Worm (Caenorhabditis elegans) whole organism, L3 larva: ENCODE results near the gene nrfl-1.

Source experiments
- aly-2 ChIP-seq: fragments of 150-350 bp; optimal IDR thresholded peaks from 2 replicates; lab custom pipeline; 2014; ENCODE audit warnings: missing biosample characterization, missing genetic modification characterization
- ceh-16 ChIP-seq: sonication (generic microtip); optimal IDR thresholded peaks from 2 replicates; lab custom pipeline; 2017; ENCODE audit warnings: missing biosample characterization, missing genetic modification characterization
- egl-27 ChIP-seq: sonication (generic microtip); optimal IDR thresholded peaks from 4 replicates; lab custom pipeline; 2017; ENCODE audit warnings: missing biosample characterization, missing genetic modification reagents, missing genetic modification characterization
- elt-1 ChIP-seq: fragments of 150-350 bp; optimal IDR thresholded peaks from 2 replicates; lab custom pipeline; 2014; ENCODE audit warnings: missing biosample characterization, missing genetic modification characterization
- elt-3 ChIP-seq, 3 experiments: fragments of 150-350 bp in 1 of 3; sonication (generic microtip) in 2 of 3; optimal IDR thresholded peaks; 2 replicates in 2 of 3; 4 replicates in 1 of 3; lab custom pipeline; 2014 to 2017; ENCODE audit warnings: missing biosample characterization in 3 of 3, missing genetic modification characterization in 3 of 3
- lin-15B ChIP-seq: fragments of 150-350 bp; optimal IDR thresholded peaks from 2 replicates; lab custom pipeline; 2014; ENCODE audit warnings: missing biosample characterization, missing genetic modification characterization
- mdl-1 ChIP-seq: fragments of 150-350 bp; optimal IDR thresholded peaks from 2 replicates; lab custom pipeline; 2014; ENCODE audit warnings: missing biosample characterization, missing genetic modification characterization
- nhr-11 ChIP-seq: fragments of 150-350 bp; optimal IDR thresholded peaks from 2 replicates; lab custom pipeline; 2014; ENCODE audit warnings: missing biosample characterization, missing genetic modification characterization
- nhr-237 ChIP-seq: fragments of 150-350 bp; optimal IDR thresholded peaks from 2 replicates; lab custom pipeline; 2014; ENCODE audit warnings: missing biosample characterization, missing genetic modification characterization
- pha-4 ChIP-seq: fragments of 150-350 bp; optimal IDR thresholded peaks from 2 replicates; lab custom pipeline; 2014; ENCODE audit warnings: missing biosample characterization, missing genetic modification reagents, missing genetic modification characterization
- unc-39 ChIP-seq: sonication (generic microtip); optimal IDR thresholded peaks from 4 replicates; lab custom pipeline; 2017; ENCODE audit warnings: missing biosample characterization, missing genetic modification characterization

ce11 chrIV:9118348-9118747, 544 bp upstream of the nrfl-1 start:
- TF ChIP-seq nhr-237 (tag; lab: Kevin White, UChicago) (no peak), egl-27 (tag; lab: Kevin White, UChicago) (no peak), pha-4 (tag; lab: Kevin White, UChicago) (peak; percentile 31), elt-3 (tag; optimal IDR thresholded peaks at IDR 0.05; lab: Kevin White, UChicago) (no peak), lin-15B (tag; lab: Kevin White, UChicago) (no peak), elt-1 (tag; lab: Kevin White, UChicago) (no peak), mdl-1 (tag; lab: Kevin White, UChicago) (no peak), ceh-16 (no peak), nhr-11 (tag; lab: Kevin White, UChicago) (no peak), aly-2 (tag; lab: Kevin White, UChicago) (no peak), unc-39 (tag; lab: Kevin White, UChicago) (no peak)
